Worm (Caenorhabditis elegans) whole organism, early embryonic: ENCODE measurements around the gene abu-11.

ENCODE experiments used
- B0310.2 ChIP-seq: sonication (generic microtip); optimal IDR thresholded peaks from 2 replicates; lab custom pipeline; 2016; ENCODE audit warnings: mild to moderate bottlenecking, missing genetic modification characterization, missing compliant biosample characterization
- F13C5.2 ChIP-seq: sonication (generic microtip); optimal IDR thresholded peaks from 2 replicates; lab custom pipeline; 2017; ENCODE audit warnings: mild to moderate bottlenecking, missing genetic modification characterization, inconsistent platforms, missing compliant biosample characterization
- aly-1 ChIP-seq: sonication (generic microtip); optimal IDR thresholded peaks from 2 replicates; lab custom pipeline; 2016; ENCODE audit warnings: missing genetic modification characterization, missing compliant biosample characterization
- ama-1 ChIP-seq: fragments of 150-350 bp; optimal IDR thresholded peaks from 2 replicates; lab custom pipeline; 2014
- ceh-13 ChIP-seq: fragments of 200-800 bp; sonication (Bioruptor generic); optimal IDR thresholded peaks from 2 replicates; lab custom pipeline; 2018; ENCODE audit warnings: mild to moderate bottlenecking, missing genetic modification characterization, missing compliant biosample characterization
- ceh-36 ChIP-seq: sonication (generic microtip); optimal IDR thresholded peaks from 2 replicates; lab custom pipeline; 2016; ENCODE audit warnings: missing genetic modification characterization, inconsistent platforms, missing compliant biosample characterization
- ets-7 ChIP-seq: sonication (generic microtip); optimal IDR thresholded peaks from 2 replicates; lab custom pipeline; 2016; ENCODE audit warnings: missing genotype, missing genetic modification characterization, missing compliant biosample characterization
- flt-1 ChIP-seq: fragments of 200-800 bp; sonication (Bioruptor generic); IDR thresholded peaks from 2 replicates; pipeline ENCODE4 v1.3.6; 2022; ENCODE audit warnings: missing genetic modification characterization, missing compliant biosample characterization
- hmbx-1 ChIP-seq: sonication (generic microtip); optimal IDR thresholded peaks from 2 replicates; lab custom pipeline; 2016; ENCODE audit warnings: mild to moderate bottlenecking, missing genetic modification characterization, missing compliant biosample characterization
- hmg-4 ChIP-seq: fragments of 200-800 bp; sonication (Bioruptor generic); optimal IDR thresholded peaks from 2 replicates; lab custom pipeline; 2018; ENCODE audit warnings: mild to moderate bottlenecking, missing genetic modification characterization, missing compliant biosample characterization
- hnd-1 ChIP-seq: sonication (generic microtip); optimal IDR thresholded peaks from 2 replicates; lab custom pipeline; 2016; ENCODE audit warnings: missing genetic modification characterization, missing compliant biosample characterization
- pes-1 ChIP-seq: fragments of 200-800 bp; sonication (Bioruptor generic); IDR thresholded peaks from 2 replicates; pipeline ENCODE4 v1.3.6; 2022; ENCODE audit warnings: missing genetic modification reagents, missing genetic modification characterization, missing compliant biosample characterization
- scrt-1 ChIP-seq: fragments of 200-800 bp; sonication (Bioruptor generic); IDR thresholded peaks from 2 replicates; pipeline ENCODE4 v1.3.6; 2022; ENCODE audit warnings: missing genetic modification characterization, missing compliant biosample characterization
- sea-1 ChIP-seq: fragments of 200-800 bp; sonication (Bioruptor generic); conservative IDR thresholded peaks from 2 replicates; pipeline ENCODE4 v1.3.6; 2022; ENCODE audit warnings: missing genetic modification characterization, missing compliant biosample characterization
- tbx-11 ChIP-seq: fragments of 200-800 bp; sonication (Bioruptor generic); IDR thresholded peaks from 2 replicates; pipeline ENCODE4 v1.3.6; 2022; ENCODE audit warnings: missing genetic modification characterization, missing compliant biosample characterization
- tbx-37 ChIP-seq: fragments of 200-800 bp; sonication (Bioruptor generic); conservative IDR thresholded peaks from 2 replicates; pipeline ENCODE4 v1.3.6; 2022; ENCODE audit warnings: missing genetic modification reagents, missing genetic modification characterization, missing compliant biosample characterization
- tra-4 ChIP-seq: sonication (generic microtip); optimal IDR thresholded peaks from 2 replicates; lab custom pipeline; 2017; ENCODE audit warnings: missing genetic modification characterization, missing compliant biosample characterization

Gene abu-11

DNA sequence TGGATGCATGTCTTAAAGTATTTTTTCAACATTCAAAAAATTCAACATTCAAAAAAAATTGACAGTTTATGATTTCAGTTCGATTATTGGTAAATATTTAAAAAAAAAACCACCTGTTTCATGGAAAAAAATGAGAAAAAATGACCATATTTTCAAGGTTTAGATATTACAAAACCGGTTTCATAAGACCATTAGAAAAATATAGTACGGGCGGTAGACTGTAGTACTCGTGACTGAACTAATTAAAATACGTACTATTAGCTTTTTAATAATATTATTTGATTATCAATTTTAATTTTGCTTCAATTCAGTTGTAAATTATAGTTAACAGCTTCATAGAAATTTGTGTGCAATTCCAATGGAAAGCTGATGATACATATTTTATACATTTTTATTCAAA, 17.7 kb downstream of the abu-11 start:
- TF ChIP-seq B0310.2 (tag; lab: Kevin White, UChicago): no peak

DNA sequence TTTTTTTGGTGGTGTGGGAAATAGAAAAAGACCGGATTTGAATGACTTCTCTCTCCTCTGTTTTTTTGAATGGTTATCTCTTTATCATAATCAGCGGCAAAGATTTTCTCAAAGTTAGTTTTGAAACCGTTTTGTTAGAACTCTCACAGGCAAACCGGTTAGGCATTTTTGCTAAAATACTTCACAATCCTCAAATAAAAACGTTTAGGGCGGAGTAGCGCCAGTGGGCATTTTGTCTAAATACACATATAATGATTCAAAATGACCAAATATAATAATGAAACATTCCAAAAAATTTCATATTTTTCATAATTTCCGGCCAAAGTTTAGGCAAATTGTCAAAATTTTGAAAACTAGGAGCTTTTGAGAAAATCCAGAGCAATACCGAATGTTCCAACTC, 18.5 kb downstream of the abu-11 start, which contains the start of gene T01D1.3:
Gene T01D1.3 (minus strand): TSS at position 101 of the 400 bp plus-strand sequence.
- TF ChIP-seq tbx-11 (GFP tag; lab: Robert Waterston, UW) (no peak), flt-1 (no peak), hnd-1 (tag; lab: Kevin White, UChicago) (no peak), hmg-4 (GFP tag; lab: Kevin White, UChicago) (no peak), B0310.2 (tag; lab: Kevin White, UChicago) (no peak), ets-7 (tag; lab: Kevin White, UChicago) (no peak), ceh-13 (no peak), ama-1 (lab: Kevin White, UChicago) (no peak), aly-1 (no peak), scrt-1 (no peak), tbx-37 (GFP tag; lab: Robert Waterston, UW) (no peak), F13C5.2 (tag; lab: Kevin White, UChicago) (no peak)

- no peak for TF ChIP-seq ceh-36 (tag; lab: Kevin White, UChicago)
- no peak for TF ChIP-seq sea-1 (GFP tag; lab: Robert Waterston, UW)
- TF ChIP-seq hmg-4 (GFP tag; lab: Kevin White, UChicago): no peak
- no peak for TF ChIP-seq aly-1
- no peak for TF ChIP-seq tbx-37 (GFP tag; lab: Robert Waterston, UW)
- no peak for TF ChIP-seq ama-1 (lab: Kevin White, UChicago)
- TF ChIP-seq ets-7 (tag; lab: Kevin White, UChicago): no peak
- TF ChIP-seq B0310.2 (tag; lab: Kevin White, UChicago): no peak
- no peak for TF ChIP-seq tra-4
- no peak for TF ChIP-seq F13C5.2 (tag; lab: Kevin White, UChicago)
- no peak for TF ChIP-seq ceh-13
These were observed 20.7 kb downstream of the abu-11 start, which contains the start of gene T01D1.7 for ce11 chrII:173679-174078. Gene T01D1.7, minus strand, starts transcription at chrII:173779.

ce11 chrII:163229-163628, 31.1 kb downstream of the abu-11 start:
- TF ChIP-seq ets-7 (tag; lab: Kevin White, UChicago) (no peak), aly-1 (no peak), ama-1 (lab: Kevin White, UChicago) (no peak), scrt-1 (no peak), sea-1 (GFP tag; lab: Robert Waterston, UW) (no peak), tra-4 (no peak), pes-1 (no peak), hmg-4 (GFP tag; lab: Kevin White, UChicago) (no peak), ceh-13 (no peak), B0310.2 (tag; lab: Kevin White, UChicago) (no peak), tbx-37 (GFP tag; lab: Robert Waterston, UW) (no peak)

ce11 chrII:162182-162581, 32.2 kb downstream of the abu-11 start, which contains the start of gene etr-1:
Gene etr-1, plus strand, starts transcription at chrII:162374.
- TF ChIP-seq ets-7 (tag; lab: Kevin White, UChicago) (no peak), B0310.2 (tag; lab: Kevin White, UChicago) (no peak), flt-1 (no peak), F13C5.2 (tag; lab: Kevin White, UChicago) (no peak), pes-1 (no peak), hmbx-1 (tag; lab: Kevin White, UChicago) (no peak), ceh-13 (no peak), tra-4 (no peak), hmg-4 (GFP tag; lab: Kevin White, UChicago) (no peak), ceh-36 (tag; lab: Kevin White, UChicago) (no peak)

DNA sequence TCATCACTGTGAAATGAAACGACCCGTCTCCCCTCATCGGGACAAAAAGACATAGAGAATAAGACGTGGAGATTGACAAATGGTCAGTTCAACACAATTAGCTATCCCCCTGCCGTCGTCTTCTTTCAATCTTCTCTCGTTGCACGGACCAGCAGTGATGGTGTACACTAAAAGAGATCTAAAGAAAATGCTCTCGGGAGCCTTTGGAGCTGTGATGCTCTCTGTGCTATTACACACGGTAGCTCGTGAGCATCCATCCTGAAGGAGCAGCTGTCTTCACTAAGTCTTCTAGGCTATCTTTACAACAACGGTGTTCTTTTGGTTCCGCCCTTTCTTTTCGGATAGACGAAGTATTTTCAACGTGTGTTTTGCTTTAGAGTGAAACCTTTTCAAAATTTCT, 33.1 kb downstream of the abu-11 start:
- TF ChIP-seq tbx-11 (GFP tag; lab: Robert Waterston, UW) (no peak), scrt-1 (no peak), tra-4 (no peak), flt-1 (no peak), sea-1 (GFP tag; lab: Robert Waterston, UW) (no peak), pes-1 (no peak), ama-1 (lab: Kevin White, UChicago) (no peak), ceh-13 (no peak), hmbx-1 (tag; lab: Kevin White, UChicago) (no peak)

DNA sequence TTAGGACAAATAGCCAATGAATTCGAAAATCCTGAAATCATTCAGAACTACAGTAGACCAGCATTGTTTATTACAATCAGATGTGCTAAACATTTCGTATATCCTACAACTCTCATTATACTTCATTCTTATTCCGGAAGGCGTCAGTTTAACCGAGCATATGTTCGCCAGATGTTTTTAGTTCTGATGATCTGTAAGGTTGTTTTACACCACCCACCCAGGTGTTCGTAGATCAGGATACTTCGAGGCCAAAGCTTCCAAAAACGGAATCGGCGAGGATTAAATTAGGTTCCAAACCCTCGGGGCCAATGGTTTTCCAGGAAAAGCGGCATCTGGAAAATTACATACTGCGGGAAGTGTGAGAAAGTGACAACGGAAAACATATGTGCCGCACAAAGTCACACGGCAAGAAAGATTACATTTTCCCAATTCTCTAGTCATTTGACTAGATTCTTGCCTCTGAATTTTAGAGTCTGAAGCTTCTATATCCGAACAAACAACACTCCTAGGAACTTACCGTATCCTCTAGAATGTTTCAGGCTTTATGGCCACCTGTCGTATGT, 33.7 kb downstream of the abu-11 start:
- TF ChIP-seq ets-7 (tag; lab: Kevin White, UChicago) (no peak), hnd-1 (tag; lab: Kevin White, UChicago) (no peak), hmg-4 (GFP tag; lab: Kevin White, UChicago) (no peak), ceh-13 (no peak), ceh-36 (tag; lab: Kevin White, UChicago) (no peak), hmbx-1 (tag; lab: Kevin White, UChicago) (no peak), tbx-37 (GFP tag; lab: Robert Waterston, UW) (no peak), sea-1 (GFP tag; lab: Robert Waterston, UW) (no peak), tbx-11 (GFP tag; lab: Robert Waterston, UW) (no peak), aly-1 (no peak), pes-1 (no peak), tra-4 (no peak), F13C5.2 (tag; lab: Kevin White, UChicago) (no peak), B0310.2 (tag; lab: Kevin White, UChicago) (no peak), ama-1 (lab: Kevin White, UChicago) (no peak), scrt-1 (no peak), flt-1 (no peak)

ce11 chrII:159294-159922, 35.0 kb downstream of the abu-11 start:
- TF ChIP-seq hmg-4 (GFP tag; lab: Kevin White, UChicago): no peak
- no peak for TF ChIP-seq B0310.2 (tag; lab: Kevin White, UChicago)
- TF ChIP-seq aly-1: no peak
- no peak for TF ChIP-seq pes-1
- no peak for TF ChIP-seq tra-4
- no peak for TF ChIP-seq hnd-1 (tag; lab: Kevin White, UChicago)
- no peak for TF ChIP-seq tbx-37 (GFP tag; lab: Robert Waterston, UW)
- no peak for TF ChIP-seq scrt-1
- no peak for TF ChIP-seq hmbx-1 (tag; lab: Kevin White, UChicago)
- no peak for TF ChIP-seq ama-1 (lab: Kevin White, UChicago)
- TF ChIP-seq F13C5.2 (tag; lab: Kevin White, UChicago): no peak
- TF ChIP-seq ceh-36 (tag; lab: Kevin White, UChicago): no peak
- TF ChIP-seq tbx-11 (GFP tag; lab: Robert Waterston, UW): no peak
- no peak for TF ChIP-seq ceh-13
- TF ChIP-seq sea-1 (GFP tag; lab: Robert Waterston, UW): no peak
- no peak for TF ChIP-seq ets-7 (tag; lab: Kevin White, UChicago)
- no peak for TF ChIP-seq flt-1
